Worm (Caenorhabditis elegans): ENCODE data around the gene srw-144.
"Not testable (repeated sequence)": the region's sequence is repeated elsewhere in the genome, so short reads cannot be mapped to it uniquely, and the experiment has no call there.

The srw-144 gene

ce11 chrV:2975285-2975684 lies 14.5 kb upstream of the srw-144 start, which contains the start of gene srw-123:
srw-123 (minus strand) TSS chrV:2975385.
- TF ChIP-seq zim-3 (tag; optimal IDR thresholded peaks at IDR 0.05); lin-54 (GFP tag; optimal IDR thresholded peaks at IDR 0.05); nhr-90 (tag; optimal IDR thresholded peaks at IDR 0.05): not testable (repeated sequence)

- TF ChIP-seq mel-28 (tag; optimal IDR thresholded peaks at IDR 0.05; ENCODE audit: borderline replicate concordance) (no peak), ztf-3 (GFP tag; optimal IDR thresholded peaks at IDR 0.05) (no peak), attf-3 (GFP tag; conservative IDR thresholded peaks at IDR 0.05) (no peak), Y53G8AR.9 (GFP tag; conservative IDR thresholded peaks at IDR 0.05) (no peak), nfya-2 (GFP tag; IDR thresholded peaks at IDR 0.05) (no peak), ama-1 (optimal IDR thresholded peaks at IDR 0.05) (no peak), ama-1 (GFP tag; optimal IDR thresholded peaks at IDR 0.05) (no peak), ztf-26 (tag; optimal IDR thresholded peaks at IDR 0.05) (no peak), mes-4 (tag; optimal IDR thresholded peaks at IDR 0.05) (no peak), hsf-1 (GFP tag; IDR thresholded peaks at IDR 0.05) (no peak), ztf-25 (GFP tag; IDR thresholded peaks at IDR 0.05) (no peak), rpc-1 (optimal IDR thresholded peaks at IDR 0.05) (no peak), rpc-1 (tag; optimal IDR thresholded peaks at IDR 0.05) (peak; percentile 22), Y79H2A.3 (GFP tag; conservative IDR thresholded peaks at IDR 0.05) (no peak), nhr-179 (tag; optimal IDR thresholded peaks at IDR 0.05) (no peak), fkh-3 (tag; optimal IDR thresholded peaks at IDR 0.05) (no peak), nhr-27 (tag; optimal IDR thresholded peaks at IDR 0.05) (no peak), snpc-1.1 (tag; optimal IDR thresholded peaks at IDR 0.05; ENCODE audit: insufficient read depth) (peak; percentile 84), snpc-4 (GFP tag; optimal IDR thresholded peaks at IDR 0.05) (no peak), snpc-4 (tag; optimal IDR thresholded peaks at IDR 0.05) (peak in 3 of 4 experiments; percentile 51 to 95 (median 91)), nhr-80 (tag; optimal IDR thresholded peaks at IDR 0.05) (no peak)
These were observed 10.7 kb upstream of the srw-144 start, which contains the start of gene srw-129 for ce11 chrV:2971307-2971999. srw-129 (plus strand) TSS chrV:2971949.

- no peak for TF ChIP-seq C06A6.2 (GFP tag; conservative IDR thresholded peaks at IDR 0.05)
- TF ChIP-seq K12H6.12 (tag; optimal IDR thresholded peaks at IDR 0.05), result no peak
- no peak for TF ChIP-seq F55B11.4 (tag; optimal IDR thresholded peaks at IDR 0.05; ENCODE audit: borderline replicate concordance, insufficient read depth)
- no peak for TF ChIP-seq F39B2.1 (GFP tag; IDR thresholded peaks at IDR 0.05)
- TF ChIP-seq mes-4 (tag; optimal IDR thresholded peaks at IDR 0.05), result no peak
- no peak for TF ChIP-seq atf-7 (tag; optimal IDR thresholded peaks at IDR 0.05)
These were observed 4.0 kb upstream of the srw-144 start, which contains the start of gene srh-88 for ce11 chrV:2964786-2965185. srh-88 (minus strand) TSS chrV:2964886.

DNA sequence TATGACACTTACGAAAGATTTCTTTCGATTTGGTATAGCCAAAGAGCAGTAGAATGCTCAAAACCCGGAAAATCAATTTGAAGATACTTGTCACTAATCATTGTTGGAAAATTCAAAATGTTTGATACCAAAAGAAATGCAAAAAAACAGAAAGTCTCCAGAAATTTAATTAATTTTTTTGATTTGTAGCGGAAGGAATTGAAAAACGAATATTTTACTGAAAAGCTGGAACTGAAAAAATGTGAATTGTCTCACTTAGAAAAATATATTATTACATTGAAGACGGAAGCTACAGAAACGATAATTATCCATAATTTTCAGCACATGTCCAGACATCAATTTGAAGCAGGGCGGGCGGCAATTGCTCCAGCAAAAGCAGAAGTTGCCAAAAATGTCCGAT lies 2.2 kb upstream of the srw-144 start, which contains the start of gene srw-138:
srw-138 (minus strand) TSS at position 101 of the 400 bp plus-strand sequence.
- TF ChIP-seq madf-10 (tag; optimal IDR thresholded peaks at IDR 0.05) (no peak), ceh-58 (GFP tag; IDR thresholded peaks at IDR 0.05) (no peak), dpl-1 (GFP tag; optimal IDR thresholded peaks at IDR 0.05) (no peak), F49E8.2 (tag; optimal IDR thresholded peaks at IDR 0.05; ENCODE audit: insufficient read depth) (no peak), ceh-79 (tag; optimal IDR thresholded peaks at IDR 0.05) (no peak), pbrm-1 (GFP tag; IDR thresholded peaks at IDR 0.05) (no peak), F57A8.1 (GFP tag; optimal IDR thresholded peaks at IDR 0.05) (no peak), pha-4 (tag; optimal IDR thresholded peaks at IDR 0.05) (no peak)

All from whole organism, young adult.